Worm (Caenorhabditis elegans) whole organism, L4 larva: ENCODE data around the gene ZK938.10.

Source experiments
- F37D6.2 ChIP-seq: sonication (generic microtip); optimal IDR thresholded peaks from 2 replicates; lab custom pipeline; 2016; ENCODE audit warnings: mild to moderate bottlenecking, missing genetic modification characterization, missing compliant biosample characterization
- R02D3.7 ChIP-seq: fragments of 150-350 bp; sonication (generic microtip); optimal IDR thresholded peaks from 3 replicates; lab custom pipeline; 2014; ENCODE audit warnings: missing biosample characterization, missing genetic modification characterization
- T26A8.4 ChIP-seq: fragments of 200-800 bp; sonication (Bioruptor generic); IDR thresholded peaks from 2 replicates; pipeline ENCODE4 v1.3.6; 2022; ENCODE audit warnings: missing genetic modification characterization, missing compliant biosample characterization
- Y105C5A.15 ChIP-seq: fragments of 200-800 bp; sonication (Bioruptor generic); IDR thresholded peaks from 2 replicates; pipeline ENCODE4 v1.3.6; 2022; ENCODE audit warnings: missing genetic modification characterization, missing compliant biosample characterization
- Y48G9A.11 ChIP-seq: fragments of 200-800 bp; sonication (Bioruptor generic); IDR thresholded peaks from 2 replicates; pipeline ENCODE4 v1.3.6; 2022; ENCODE audit warnings: missing genetic modification reagents, missing genetic modification characterization, missing compliant biosample characterization
- ZK546.5 ChIP-seq, 2 experiments: sonication (generic microtip); optimal IDR thresholded peaks; 2 replicates each; lab custom pipeline; 2017; ENCODE audit warnings: missing biosample characterization in 2 of 2, missing genetic modification characterization in 2 of 2
- aly-2 ChIP-seq: sonication (generic microtip); optimal IDR thresholded peaks from 2 replicates; lab custom pipeline; 2018; ENCODE audit warnings: missing biosample characterization, missing genetic modification characterization
- attf-4 ChIP-seq: sonication (generic microtip); optimal IDR thresholded peaks from 3 replicates; lab custom pipeline; 2017; ENCODE audit warnings: missing biosample characterization, missing genetic modification characterization
- ceh-28 ChIP-seq: fragments of 150-350 bp; optimal IDR thresholded peaks from 2 replicates; lab custom pipeline; 2014; ENCODE audit warnings: missing biosample characterization, missing genetic modification reagents, missing genetic modification characterization
- ceh-44 ChIP-seq: fragments of 200-800 bp; sonication (Bioruptor generic); IDR thresholded peaks from 2 replicates; pipeline ENCODE4 v1.3.6; 2022; ENCODE audit warnings: missing genetic modification reagents, missing genetic modification characterization, missing compliant biosample characterization
- ceh-82 ChIP-seq: sonication (generic microtip); optimal IDR thresholded peaks from 2 replicates; lab custom pipeline; 2017; ENCODE audit warnings: missing biosample characterization, missing genetic modification characterization
- daf-16 ChIP-seq, 3 experiments: sonication (generic microtip); optimal IDR thresholded peaks; 2 replicates each; lab custom pipeline; 2016 to 2017; ENCODE audit warnings: missing genetic modification characterization in 3 of 3, missing genetic modification reagents in 3 of 3, mild to moderate bottlenecking in 2 of 3, missing compliant biosample characterization in 2 of 3, missing biosample characterization in 1 of 3, moderate library complexity in 1 of 3
- dve-1 ChIP-seq: sonication (generic microtip); optimal IDR thresholded peaks from 2 replicates; lab custom pipeline; 2017; ENCODE audit warnings: antibody characterized with exemption, mild to moderate bottlenecking, missing genetic modification characterization, missing compliant biosample characterization; ENCODE audit not compliant: insufficient read depth
- fos-1 ChIP-seq: fragments of 150-350 bp; optimal IDR thresholded peaks from 2 replicates; lab custom pipeline; 2014; ENCODE audit warnings: missing biosample characterization, missing genetic modification characterization
- hlh-11 ChIP-seq: fragments of 200-800 bp; sonication (Bioruptor generic); optimal IDR thresholded peaks from 2 replicates; lab custom pipeline; 2018; ENCODE audit warnings: mild to moderate bottlenecking, missing genetic modification characterization, missing compliant biosample characterization
- lim-7 ChIP-seq: fragments of 200-800 bp; sonication (Bioruptor generic); IDR thresholded peaks from 2 replicates; pipeline ENCODE4 v1.3.6; 2022; ENCODE audit warnings: missing genetic modification characterization, missing compliant biosample characterization
- lin-1 ChIP-seq: fragments of 200-800 bp; sonication (Bioruptor generic); IDR thresholded peaks from 2 replicates; pipeline ENCODE4 v1.3.6; 2022; ENCODE audit warnings: missing genetic modification reagents, missing genetic modification characterization, missing compliant biosample characterization
- lin-39 ChIP-seq: fragments of 150-350 bp; optimal IDR thresholded peaks from 2 replicates; lab custom pipeline; 2014; ENCODE audit warnings: missing biosample characterization, missing genetic modification reagents, missing genetic modification characterization
- lir-3 ChIP-seq: sonication (generic microtip); optimal IDR thresholded peaks from 2 replicates; lab custom pipeline; 2016; ENCODE audit warnings: mild to moderate bottlenecking, missing genetic modification characterization, missing compliant biosample characterization
- madf-5 ChIP-seq, 2 experiments: fragments of 200-800 bp; sonication (Bioruptor generic); IDR thresholded peaks; 2 replicates each; pipeline ENCODE4 v1.3.6; 2022; ENCODE audit warnings: missing compliant biosample characterization in 2 of 2, missing genetic modification characterization in 2 of 2
- madf-9 ChIP-seq: fragments of 200-800 bp; sonication (Bioruptor generic); conservative IDR thresholded peaks from 2 replicates; pipeline ENCODE4 v1.3.6; 2022; ENCODE audit warnings: missing genetic modification reagents, missing genetic modification characterization, missing compliant biosample characterization
- mdl-1 ChIP-seq, 2 experiments: fragments of 150-350 bp in 1 of 2; sonication (generic microtip) in 1 of 2; optimal IDR thresholded peaks; 2 replicates each; lab custom pipeline; 2014 to 2017; ENCODE audit warnings: missing biosample characterization in 2 of 2, missing genetic modification characterization in 2 of 2
- mep-1 ChIP-seq: fragments of 150-350 bp; sonication (generic microtip); optimal IDR thresholded peaks from 3 replicates; lab custom pipeline; 2014; ENCODE audit warnings: missing biosample characterization, missing genetic modification characterization
- mxl-3 ChIP-seq: fragments of 200-800 bp; sonication (Bioruptor generic); optimal IDR thresholded peaks from 2 replicates; lab custom pipeline; 2018; ENCODE audit warnings: mild to moderate bottlenecking, missing genetic modification characterization, missing compliant biosample characterization
- nhr-102 ChIP-seq: sonication (generic microtip); optimal IDR thresholded peaks from 2 replicates; lab custom pipeline; 2016; ENCODE audit warnings: mild to moderate bottlenecking, missing genetic modification characterization, moderate library complexity, missing compliant biosample characterization
- nhr-11 ChIP-seq: fragments of 150-350 bp; optimal IDR thresholded peaks from 2 replicates; lab custom pipeline; 2014; ENCODE audit warnings: missing biosample characterization, missing genetic modification characterization
- nhr-237 ChIP-seq: sonication (generic microtip); optimal IDR thresholded peaks from 2 replicates; lab custom pipeline; 2017; ENCODE audit warnings: missing biosample characterization, missing genetic modification characterization
- nhr-25 ChIP-seq: sonication (generic microtip); optimal IDR thresholded peaks from 2 replicates; lab custom pipeline; 2017; ENCODE audit warnings: missing genetic modification characterization, mild to moderate bottlenecking, missing compliant biosample characterization, antibody characterized with exemption, moderate library complexity, borderline replicate concordance; ENCODE audit not compliant: insufficient read depth
- nhr-48 ChIP-seq: sonication (generic microtip); optimal IDR thresholded peaks from 2 replicates; lab custom pipeline; 2016; ENCODE audit warnings: mild to moderate bottlenecking, missing genetic modification characterization, missing compliant biosample characterization
- pha-4 ChIP-seq, 2 experiments: fragments of 150-350 bp in 1 of 2; fragments of 200-800 bp in 1 of 2; sonication (Bioruptor generic) in 1 of 2; IDR thresholded peaks in 1 of 2; optimal IDR thresholded peaks in 1 of 2; 2 replicates each; pipeline versions ENCODE4 v1.3.6 to Lab custom; 2014 to 2022; ENCODE audit warnings: missing genetic modification characterization in 2 of 2, missing genetic modification reagents in 2 of 2, missing biosample characterization in 1 of 2, missing compliant biosample characterization in 1 of 2
- php-3 ChIP-seq: fragments of 200-800 bp; sonication (Bioruptor generic); IDR thresholded peaks from 2 replicates; pipeline ENCODE4 v1.3.6; 2022; ENCODE audit warnings: missing genetic modification reagents, missing genetic modification characterization, missing compliant biosample characterization
- pqm-1 ChIP-seq: sonication (generic microtip); optimal IDR thresholded peaks from 2 replicates; lab custom pipeline; 2017; ENCODE audit warnings: missing biosample characterization, missing genetic modification characterization
- saeg-2 ChIP-seq: fragments of 200-800 bp; sonication (Bioruptor generic); IDR thresholded peaks from 2 replicates; pipeline ENCODE4 v1.3.6; 2022; ENCODE audit warnings: missing genetic modification reagents, missing genetic modification characterization, missing compliant biosample characterization
- snpc-1.2 ChIP-seq: fragments of 200-800 bp; sonication (Bioruptor generic); IDR thresholded peaks from 2 replicates; pipeline ENCODE4 v1.3.6; 2022; ENCODE audit warnings: missing genetic modification reagents, missing genetic modification characterization, missing compliant biosample characterization
- tag-97 ChIP-seq: fragments of 200-800 bp; sonication (Bioruptor generic); IDR thresholded peaks from 2 replicates; pipeline ENCODE4 v1.3.6; 2022; ENCODE audit warnings: missing genetic modification characterization, missing compliant biosample characterization
- tra-1 ChIP-seq: fragments of 200-800 bp; sonication (Bioruptor generic); IDR thresholded peaks from 2 replicates; pipeline ENCODE4 v1.3.6; 2022; ENCODE audit warnings: missing genetic modification reagents, missing genetic modification characterization, missing compliant biosample characterization
- unc-62 ChIP-seq, 3 experiments: fragments of 150-350 bp in 1 of 3; sonication (generic microtip); optimal IDR thresholded peaks in 2 of 3; peaks in 1 of 3; 1 replicate in 1 of 3; 2 replicates in 2 of 3; lab custom pipeline; 2014 to 2017; ENCODE audit warnings: missing biosample characterization in 3 of 3, missing genetic modification characterization in 3 of 3, missing genetic modification reagents in 3 of 3, missing genotype in 1 of 3
- zfp-2 ChIP-seq: sonication (generic microtip); optimal IDR thresholded peaks from 2 replicates; lab custom pipeline; 2016; ENCODE audit warnings: mild to moderate bottlenecking, missing genetic modification characterization, missing compliant biosample characterization
- zfp-3 ChIP-seq: fragments of 200-800 bp; sonication (Bioruptor generic); conservative IDR thresholded peaks from 2 replicates; pipeline ENCODE4 v1.3.6; 2022; ENCODE audit warnings: missing genetic modification reagents, missing genetic modification characterization, missing compliant biosample characterization
- zip-2 ChIP-seq: fragments of 150-350 bp; optimal IDR thresholded peaks from 2 replicates; lab custom pipeline; 2014; ENCODE audit warnings: missing biosample characterization, missing genetic modification characterization
- ztf-11 ChIP-seq: fragments of 150-350 bp; optimal IDR thresholded peaks from 2 replicates; lab custom pipeline; 2014; ENCODE audit warnings: missing biosample characterization, missing genetic modification characterization

ZK938.10 gene

DNA sequence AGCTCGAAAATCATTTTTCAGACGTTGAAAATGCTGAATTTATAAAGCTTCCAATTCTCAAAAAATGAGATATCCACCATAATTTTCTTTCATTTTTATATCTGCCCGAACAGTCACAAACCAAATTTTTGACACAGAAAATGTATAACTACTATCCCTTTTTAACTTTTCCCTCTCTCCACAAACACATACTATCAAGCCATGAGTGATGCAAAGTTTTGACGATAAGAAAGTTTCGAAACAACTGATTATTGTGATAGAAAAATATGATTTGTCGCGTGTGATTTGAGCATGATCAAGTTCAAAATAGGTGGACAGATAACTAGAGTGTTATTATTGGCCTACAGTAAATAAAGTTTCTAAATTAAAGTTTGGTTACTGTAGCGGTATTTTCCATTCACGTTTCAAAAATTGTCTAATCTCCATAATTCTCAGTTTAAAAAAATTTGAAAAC lies 43.3 kb downstream of the ZK938.10 start, which contains the start of gene cyp-13A8 (continued):
- TF ChIP-seq tra-1 (GFP tag; lab: Robert Waterston, UW) (0 out of 2 replicates have a peak, but pooled peaks have one; percentile 29), ZK546.5 (tag; optimal IDR thresholded peaks at IDR 0.05; lab: Kevin White, UChicago) (no peak), zfp-3 (GFP tag; lab: Robert Waterston, UW) (no peak), php-3 (GFP tag; lab: Robert Waterston, UW) (no peak), unc-62 (GFP tag; optimal IDR thresholded peaks at IDR 0.05 in 1 of 2; lab: Kevin White, UChicago) (peak in 1 of 2 experiments; percentile 21), unc-62 (tag; optimal IDR thresholded peaks at IDR 0.05; lab: Kevin White, UChicago) (no peak), R02D3.7 (tag; lab: Kevin White, UChicago) (no peak), nhr-11 (tag; lab: Kevin White, UChicago) (no peak), mep-1 (tag; lab: Kevin White, UChicago) (no peak), nhr-237 (tag; lab: Kevin White, UChicago) (no peak), ceh-44 (GFP tag; lab: Robert Waterston, UW) (no peak), zfp-2 (tag; lab: Kevin White, UChicago) (no peak), mdl-1 (tag; optimal IDR thresholded peaks at IDR 0.05; lab: Kevin White, UChicago) (peak in 1 of 2 experiments; percentile 66), zip-2 (tag; lab: Kevin White, UChicago) (no peak), Y48G9A.11 (GFP tag; lab: Robert Waterston, UW) (no peak), lin-1 (GFP tag; lab: Robert Waterston, UW) (no peak), fos-1 (no peak), lir-3 (tag; lab: Kevin White, UChicago) (no peak), Y105C5A.15 (GFP tag; lab: Robert Waterston, UW) (no peak), T26A8.4 (GFP tag; lab: Robert Waterston, UW) (no peak), ztf-11 (no peak), pqm-1 (tag; lab: Kevin White, UChicago) (peak; percentile 91), madf-5 (GFP tag; IDR thresholded peaks at IDR 0.05; lab: Robert Waterston, UW) (no peak), hlh-11 (tag; lab: Kevin White, UChicago) (peak; percentile 79), dve-1 (tag; lab: Kevin White, UChicago) (peak; percentile 68), lin-39 (tag; lab: Kevin White, UChicago) (no peak), aly-2 (no peak), nhr-48 (tag; lab: Kevin White, UChicago) (no peak), lim-7 (GFP tag; lab: Robert Waterston, UW) (no peak), saeg-2 (GFP tag; lab: Robert Waterston, UW) (no peak), nhr-25 (tag; lab: Kevin White, UChicago) (no peak), tag-97 (no peak), snpc-1.2 (GFP tag; lab: Robert Waterston, UW) (no peak), madf-9 (GFP tag; lab: Robert Waterston, UW) (no peak), mxl-3 (GFP tag; lab: Kevin White, UChicago) (peak; percentile 56), nhr-102 (peak; percentile 93), ceh-82 (tag; lab: Kevin White, UChicago) (no peak), pha-4 (GFP tag; IDR thresholded peaks at IDR 0.05; lab: Robert Waterston, UW) (no peak), pha-4 (tag; optimal IDR thresholded peaks at IDR 0.05; lab: Kevin White, UChicago) (no peak), daf-16 (GFP tag; optimal IDR thresholded peaks at IDR 0.05; lab: Kevin White, UChicago) (no peak), daf-16 (tag; optimal IDR thresholded peaks at IDR 0.05; lab: Kevin White, UChicago) (peak; percentile 71), F37D6.2 (tag; lab: Kevin White, UChicago) (no peak), ceh-28 (no peak), attf-4 (tag; lab: Kevin White, UChicago) (no peak)
